Worm (Caenorhabditis elegans) whole organism, young adult: ENCODE measurements around the gene cyb-1.

Experiments used
- efl-1 ChIP-seq: fragments of 150-350 bp; optimal IDR thresholded peaks from 2 replicates; lab custom pipeline; 2014; ENCODE audit warnings: missing biosample characterization, missing genetic modification reagents, missing genetic modification characterization
- nfya-1 ChIP-seq: sonication (generic microtip); optimal IDR thresholded peaks from 2 replicates; lab custom pipeline; 2017; ENCODE audit warnings: antibody characterized with exemption, missing compliant biosample characterization, missing genetic modification characterization, borderline replicate concordance; ENCODE audit not compliant: insufficient read depth

- TF ChIP-seq efl-1: no peak
- no peak for TF ChIP-seq nfya-1 (tag; lab: Kevin White, UChicago)
Observed at ce11 chrIV:10699000-10699399, 36.0 kb upstream of the cyb-1 start.
